Fruit fly (Drosophila melanogaster) whole organism: ENCODE data around the gene NimB3.

Source experiments
- CG8478 ChIP-seq: fragments of >200 bp; optimal IDR thresholded peaks from 2 replicates; lab custom pipeline; 2018; ENCODE audit warnings: inconsistent platforms
- Dll ChIP-seq: fragments of >200 bp; optimal IDR thresholded peaks from 2 replicates; lab custom pipeline; 2017
- EcR ChIP-seq, 2 experiments: fragments of >200 bp; optimal IDR thresholded peaks; 2 replicates each; lab custom pipeline; 2017; ENCODE audit warnings: missing biosample characterization in 2 of 2, missing genetic modification characterization in 2 of 2, missing genetic modification reagents in 2 of 2
- pan ChIP-seq: fragments of >200 bp; optimal IDR thresholded peaks from 2 replicates; lab custom pipeline; 2017
- psq ChIP-seq: fragments of >200 bp; optimal IDR thresholded peaks from 2 replicates; lab custom pipeline; 2017
- usp ChIP-seq: fragments of >200 bp; optimal IDR thresholded peaks from 2 replicates; lab custom pipeline; 2017; ENCODE audit warnings: missing biosample characterization, missing genetic modification characterization, mixed read lengths

The NimB3 gene

dm6 chr2L:13967846-13968350 lies at the start of gene NimB3:
NimB3 (minus strand) TSS chr2L:13967985.
- TF ChIP-seq CG8478 (lab: Kevin White, UChicago) (no peak), pan (no peak), usp (GFP tag; lab: Kevin White, UChicago) (no peak), EcR (GFP tag; optimal IDR thresholded peaks at IDR 0.05; lab: Kevin White, UChicago) (no peak), psq (lab: Kevin White, UChicago) (no peak), Dll (no peak)

- TF ChIP-seq CG8478 (lab: Kevin White, UChicago): no peak
- no peak for TF ChIP-seq EcR (GFP tag; optimal IDR thresholded peaks at IDR 0.05; lab: Kevin White, UChicago)
- no peak for TF ChIP-seq Dll
- TF ChIP-seq psq (lab: Kevin White, UChicago): no peak
- TF ChIP-seq usp (GFP tag; lab: Kevin White, UChicago): no peak
- no peak for TF ChIP-seq pan
Measured at dm6 chr2L:14015109-14015508, 47.3 kb upstream of the NimB3 start.

- no peak for TF ChIP-seq pan
- TF ChIP-seq CG8478 (lab: Kevin White, UChicago): no peak
- no peak for TF ChIP-seq Dll
Measured at dm6 chr2L:14013478-14013877, 45.7 kb upstream of the NimB3 start.

dm6 chr2L:14012304-14013054 lies 44.7 kb upstream of the NimB3 start, which contains the start of gene bgm:
bgm (plus strand) TSS chr2L:14013004.
- TF ChIP-seq pan (no peak), Dll (no peak), usp (GFP tag; lab: Kevin White, UChicago) (no peak), CG8478 (lab: Kevin White, UChicago) (no peak), psq (lab: Kevin White, UChicago) (no peak)

- TF ChIP-seq usp (GFP tag; lab: Kevin White, UChicago) (no peak), CG8478 (lab: Kevin White, UChicago) (no peak), pan (no peak), EcR (GFP tag; optimal IDR thresholded peaks at IDR 0.05; lab: Kevin White, UChicago) (no peak), Dll (no peak), psq (lab: Kevin White, UChicago) (no peak)
Measured at dm6 chr2L:14011591-14012303, 44.0 kb upstream of the NimB3 start.

- TF ChIP-seq usp (GFP tag; lab: Kevin White, UChicago) (no peak), pan (no peak), psq (lab: Kevin White, UChicago) (no peak), CG8478 (lab: Kevin White, UChicago) (no peak)
Measured at dm6 chr2L:14010410-14010809, 42.6 kb upstream of the NimB3 start.

- TF ChIP-seq EcR (GFP tag; optimal IDR thresholded peaks at IDR 0.05; lab: Kevin White, UChicago): no peak
- no peak for TF ChIP-seq Dll
- no peak for TF ChIP-seq pan
- no peak for TF ChIP-seq usp (GFP tag; lab: Kevin White, UChicago)
- no peak for TF ChIP-seq psq (lab: Kevin White, UChicago)
- no peak for TF ChIP-seq CG8478 (lab: Kevin White, UChicago)
Measured at dm6 chr2L:14007801-14008200, 40.0 kb upstream of the NimB3 start, which contains the start of gene CG42692. CG42692 (plus strand) TSS chr2L:14008101.

- TF ChIP-seq usp (GFP tag; lab: Kevin White, UChicago): no peak
- TF ChIP-seq Dll: no peak
- no peak for TF ChIP-seq CG8478 (lab: Kevin White, UChicago)
- no peak for TF ChIP-seq pan
Measured at dm6 chr2L:14001887-14002286, 34.1 kb upstream of the NimB3 start.

- TF ChIP-seq CG8478 (lab: Kevin White, UChicago): no peak
- TF ChIP-seq EcR (GFP tag; optimal IDR thresholded peaks at IDR 0.05; lab: Kevin White, UChicago): no peak
- no peak for TF ChIP-seq pan
- no peak for TF ChIP-seq Dll
- TF ChIP-seq usp (GFP tag; lab: Kevin White, UChicago): no peak
- no peak for TF ChIP-seq psq (lab: Kevin White, UChicago)
Measured at dm6 chr2L:14001078-14001477, 33.3 kb upstream of the NimB3 start, which contains the start of gene rk. rk (minus strand) TSS chr2L:14001248.

- TF ChIP-seq EcR (GFP tag; optimal IDR thresholded peaks at IDR 0.05; lab: Kevin White, UChicago) (no peak), Dll (no peak), pan (no peak), usp (GFP tag; lab: Kevin White, UChicago) (no peak), CG8478 (lab: Kevin White, UChicago) (no peak), psq (lab: Kevin White, UChicago) (no peak)
Measured at dm6 chr2L:13998952-13999351, 31.2 kb upstream of the NimB3 start.

- TF ChIP-seq EcR (GFP tag; optimal IDR thresholded peaks at IDR 0.05; lab: Kevin White, UChicago) (no peak), pan (no peak), usp (GFP tag; lab: Kevin White, UChicago) (no peak), CG8478 (lab: Kevin White, UChicago) (no peak), Dll (no peak), psq (lab: Kevin White, UChicago) (no peak)
Measured at dm6 chr2L:13979826-13980225, 12.0 kb upstream of the NimB3 start, which contains the start of gene NimC2. NimC2 (plus strand) TSS chr2L:13980126.

- TF ChIP-seq psq (lab: Kevin White, UChicago): no peak
Measured at dm6 chr2L:13977073-13977472, 9.3 kb upstream of the NimB3 start, which contains the start of gene Cyp28a5. Cyp28a5 (plus strand) TSS chr2L:13977302.
